Worm (Caenorhabditis elegans) whole organism, L4/young adult: ENCODE data around the gene slc-28.1.

ENCODE experiments used
- W03F9.2 ChIP-seq: fragments of 150-350 bp; optimal IDR thresholded peaks from 2 replicates; lab custom pipeline; 2014; ENCODE audit warnings: missing biosample characterization, missing genetic modification characterization
- him-1 ChIP-seq: sonication (generic microtip); optimal IDR thresholded peaks from 2 replicates; lab custom pipeline; 2016; ENCODE audit warnings: missing genotype, missing genetic modification reagents, missing genetic modification characterization, missing compliant biosample characterization

ce11 chrV:3509878-3510277 is 46.3 kb downstream of the slc-28.1 start, which contains the start of gene str-228:
- no peak for TF ChIP-seq him-1
- TF ChIP-seq W03F9.2 (tag; lab: Kevin White, UChicago) = no peak
